Fruit fly (Drosophila melanogaster) whole organism, prepupa: ENCODE measurements around the gene Patj.

Experiments used
- Blimp-1 ChIP-seq: fragments of 200-800 bp; sonication (Bioruptor generic); optimal IDR thresholded peaks from 3 replicates; lab custom pipeline; 2017; ENCODE audit warnings: missing biosample characterization, missing genetic modification characterization, mild to moderate bottlenecking, moderate library complexity, missing genetic modification reagents
- CG1621 ChIP-seq: fragments of 200-800 bp; sonication (Bioruptor generic); optimal IDR thresholded peaks from 3 replicates; lab custom pipeline; 2018; ENCODE audit warnings: missing biosample characterization, mild to moderate bottlenecking, missing genetic modification characterization
- CG31627 ChIP-seq: fragments of 200-800 bp; sonication (Bioruptor generic); optimal IDR thresholded peaks from 3 replicates; lab custom pipeline; 2016; ENCODE audit warnings: missing biosample characterization, missing genetic modification characterization
- CG34406 ChIP-seq: fragments of 200-800 bp; sonication (Bioruptor generic); optimal IDR thresholded peaks from 3 replicates; lab custom pipeline; 2016; ENCODE audit warnings: missing biosample characterization, missing genetic modification characterization
- CG4318 ChIP-seq: fragments of 200-800 bp; sonication (Bioruptor generic); optimal IDR thresholded peaks from 3 replicates; lab custom pipeline; 2017; ENCODE audit warnings: missing biosample characterization, mild to moderate bottlenecking, missing genetic modification characterization
- CG6792 ChIP-seq: fragments of 200-800 bp; sonication (Bioruptor generic); optimal IDR thresholded peaks from 3 replicates; lab custom pipeline; 2016; ENCODE audit warnings: missing biosample characterization, missing genetic modification characterization
- CG6808 ChIP-seq: fragments of 200-800 bp; sonication (Bioruptor generic); optimal IDR thresholded peaks from 3 replicates; lab custom pipeline; 2017; ENCODE audit warnings: missing biosample characterization, missing genetic modification characterization, mild to moderate bottlenecking, moderate library complexity, missing genetic modification reagents
- CG8119 ChIP-seq: fragments of 200-800 bp; sonication (Bioruptor generic); IDR thresholded peaks from 3 replicates; pipeline ENCODE4 v1.3.6; 2022; ENCODE audit warnings: missing biosample characterization, missing genetic modification characterization
- CG8319 ChIP-seq: fragments of 200-800 bp; sonication (Bioruptor generic); optimal IDR thresholded peaks from 3 replicates; lab custom pipeline; 2016; ENCODE audit warnings: missing biosample characterization, missing genetic modification characterization
- Gug ChIP-seq: fragments of 200-800 bp; sonication (Bioruptor generic); IDR thresholded peaks from 2 replicates; pipeline ENCODE4 v1.3.6; 2022; ENCODE audit warnings: missing biosample characterization, missing genetic modification characterization
- OdsH ChIP-seq: fragments of 200-800 bp; sonication (Bioruptor generic); optimal IDR thresholded peaks from 3 replicates; lab custom pipeline; 2016; ENCODE audit warnings: missing biosample characterization, missing genetic modification characterization
- acj6 ChIP-seq: fragments of 200-800 bp; sonication (Bioruptor generic); optimal IDR thresholded peaks from 3 replicates; lab custom pipeline; 2016; ENCODE audit warnings: missing biosample characterization, missing genetic modification characterization
- net ChIP-seq: fragments of 200-800 bp; sonication (Bioruptor generic); optimal IDR thresholded peaks from 3 replicates; lab custom pipeline; 2016; ENCODE audit warnings: missing biosample characterization, missing genetic modification characterization
- spab ChIP-seq: fragments of 200-800 bp; sonication (Bioruptor generic); optimal IDR thresholded peaks from 2 replicates; lab custom pipeline; 2017; ENCODE audit warnings: missing biosample characterization, mild to moderate bottlenecking, missing genetic modification characterization, missing genetic modification reagents

DNA sequence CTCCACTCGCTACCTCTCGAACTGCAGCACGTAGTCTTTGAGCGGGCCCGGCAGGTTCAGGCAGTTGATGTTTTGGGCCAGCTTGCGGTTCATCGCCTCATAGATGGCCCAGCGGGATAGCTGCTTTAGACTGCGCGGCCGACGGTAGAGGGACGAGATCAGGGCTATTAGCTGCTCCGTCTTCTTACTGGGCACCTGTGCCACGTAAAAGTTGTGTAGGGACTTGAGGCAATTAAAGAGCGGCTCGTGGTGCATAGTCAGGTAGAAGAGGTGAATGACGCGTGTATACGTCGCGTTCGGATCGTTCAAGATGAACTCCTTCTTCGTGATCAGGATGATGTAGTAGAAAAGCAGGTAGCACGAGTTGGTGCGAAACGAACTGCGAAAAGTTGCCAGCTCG lies 26.0 kb upstream of the Patj start:
- TF ChIP-seq acj6 (GFP tag; lab: Kevin White, UChicago) (no peak), CG31627 (GFP tag; lab: Kevin White, UChicago) (no peak), CG6808 (GFP tag; lab: Kevin White, UChicago) (no peak), CG1621 (tag; lab: Kevin White, UChicago) (no peak), CG4318 (no peak), CG8319 (GFP tag; lab: Kevin White, UChicago) (no peak), CG34406 (no peak), OdsH (GFP tag; lab: Kevin White, UChicago) (no peak), Gug (GFP tag; lab: Robert Waterston, UW) (no peak), CG8119 (no peak), net (no peak), CG6792 (no peak), spab (GFP tag; lab: Kevin White, UChicago) (no peak), Blimp-1 (GFP tag; lab: Kevin White, UChicago) (no peak)
